Fruit fly (Drosophila melanogaster) whole organism, embryonic: ENCODE measurements around the gene SamDC.
A peak's percentile ranks its signal among the peaks of the same experiment; 100 is the strongest.

Experiments
- Adf1 ChIP-seq: fragments of 200-800 bp; sonication (Bioruptor generic); IDR thresholded peaks from 2 replicates; pipeline ENCODE4 v1.3.6; 2022; ENCODE audit warnings: missing biosample characterization, missing genetic modification characterization
- B-H1 ChIP-seq: fragments of 200-800 bp; sonication (Bioruptor generic); IDR thresholded peaks from 3 replicates; pipeline ENCODE4 v1.3.6; 2022; ENCODE audit warnings: missing biosample characterization, missing genetic modification characterization
- CG11398 ChIP-seq: fragments of 200-800 bp; sonication (Bioruptor generic); optimal IDR thresholded peaks from 2 replicates; lab custom pipeline; 2016; ENCODE audit warnings: missing biosample characterization, missing genetic modification characterization
- CG13424 ChIP-seq: fragments of 200-800 bp; sonication (Bioruptor generic); optimal IDR thresholded peaks from 2 replicates; lab custom pipeline; 2019; ENCODE audit warnings: missing biosample characterization, mild to moderate bottlenecking, missing genetic modification characterization, moderate library complexity
- CG15011 ChIP-seq: fragments of 200-800 bp; sonication (Bioruptor generic); optimal IDR thresholded peaks from 3 replicates; lab custom pipeline; 2018; ENCODE audit warnings: missing biosample characterization, mild to moderate bottlenecking, missing genetic modification characterization
- CG15601 ChIP-seq: fragments of 200-800 bp; sonication (Bioruptor generic); optimal IDR thresholded peaks from 3 replicates; lab custom pipeline; 2019; ENCODE audit warnings: missing biosample characterization, mild to moderate bottlenecking, missing genetic modification characterization, moderate library complexity
- CG1603 ChIP-seq: fragments of 200-800 bp; sonication (Bioruptor generic); optimal IDR thresholded peaks from 2 replicates; lab custom pipeline; 2019; ENCODE audit warnings: missing biosample characterization, mild to moderate bottlenecking, missing genetic modification characterization, moderate library complexity
- CG18619 ChIP-seq: fragments of 200-800 bp; sonication (Bioruptor generic); optimal IDR thresholded peaks from 3 replicates; lab custom pipeline; 2017; ENCODE audit warnings: missing biosample characterization, mild to moderate bottlenecking, missing genetic modification characterization
- CG30020 ChIP-seq: fragments of 200-800 bp; optimal IDR thresholded peaks from 2 replicates; lab custom pipeline; 2019; ENCODE audit warnings: missing biosample characterization, mild to moderate bottlenecking, missing genetic modification characterization, moderate library complexity
- CG31365 ChIP-seq: fragments of 200-800 bp; sonication (Bioruptor generic); optimal IDR thresholded peaks from 2 replicates; lab custom pipeline; 2018; ENCODE audit warnings: missing biosample characterization, mild to moderate bottlenecking, missing genetic modification characterization
- CG31441 ChIP-seq: fragments of 200-800 bp; sonication (Bioruptor generic); IDR thresholded peaks from 2 replicates; pipeline ENCODE4 v1.3.6; 2022; ENCODE audit warnings: missing biosample characterization, missing genetic modification characterization
- CG5953 ChIP-seq: fragments of 200-800 bp; sonication (Bioruptor generic); IDR thresholded peaks from 2 replicates; pipeline ENCODE4 v1.3.6; 2022; ENCODE audit warnings: missing biosample characterization, missing genetic modification characterization
- CG6254 ChIP-seq: fragments of 200-800 bp; sonication (Bioruptor generic); optimal IDR thresholded peaks from 3 replicates; lab custom pipeline; 2017; ENCODE audit warnings: mild to moderate bottlenecking, missing biosample characterization, missing genetic modification reagents, missing genetic modification characterization
- CG7271 ChIP-seq: fragments of 200-800 bp; sonication (Bioruptor generic); optimal IDR thresholded peaks from 2 replicates; lab custom pipeline; 2018; ENCODE audit warnings: missing biosample characterization, mild to moderate bottlenecking, missing genetic modification characterization, moderate library complexity
- CG8765 ChIP-seq: fragments of 200-800 bp; sonication (Bioruptor generic); IDR thresholded peaks from 2 replicates; pipeline ENCODE4 v1.3.6; 2022; ENCODE audit warnings: missing biosample characterization, missing genetic modification characterization
- CG9727 ChIP-seq: fragments of 200-800 bp; sonication (Bioruptor generic); optimal IDR thresholded peaks from 3 replicates; lab custom pipeline; 2017; ENCODE audit warnings: missing biosample characterization, mild to moderate bottlenecking, missing genetic modification characterization
- CHES-1-like ChIP-seq: fragments of 200-800 bp; sonication (Bioruptor generic); optimal IDR thresholded peaks from 2 replicates; lab custom pipeline; 2016; ENCODE audit warnings: missing biosample characterization, missing genetic modification characterization
- Camta ChIP-seq: fragments of 200-800 bp; sonication (Bioruptor generic); optimal IDR thresholded peaks from 2 replicates; lab custom pipeline; 2016; ENCODE audit warnings: missing biosample characterization, missing genetic modification characterization
- Dbx ChIP-seq: fragments of 200-800 bp; sonication (Bioruptor generic); IDR thresholded peaks from 3 replicates; pipeline ENCODE4 v1.3.6; 2022; ENCODE audit warnings: missing biosample characterization, missing genetic modification characterization
- E2f1 ChIP-seq: fragments of 200-800 bp; sonication (Bioruptor generic); IDR thresholded peaks from 2 replicates; pipeline ENCODE4 v1.3.6; 2022; ENCODE audit warnings: missing biosample characterization, missing genetic modification characterization
- E2f2 ChIP-seq: fragments of 200-800 bp; sonication (Bioruptor generic); IDR thresholded peaks from 2 replicates; pipeline ENCODE4 v1.3.6; 2022; ENCODE audit warnings: missing biosample characterization, missing genetic modification characterization
- Gsc ChIP-seq: fragments of 200-800 bp; sonication (Bioruptor generic); IDR thresholded peaks from 2 replicates; pipeline ENCODE4 v1.3.6; 2022; ENCODE audit warnings: missing biosample characterization, missing genetic modification characterization
- HHEX ChIP-seq: fragments of 200-800 bp; sonication (Bioruptor generic); optimal IDR thresholded peaks from 3 replicates; lab custom pipeline; 2017; ENCODE audit warnings: missing biosample characterization, mild to moderate bottlenecking, missing genetic modification characterization, missing genetic modification reagents
- HmgD ChIP-seq: fragments of 200-800 bp; sonication (Bioruptor generic); optimal IDR thresholded peaks from 3 replicates; lab custom pipeline; 2016; ENCODE audit warnings: missing biosample characterization, missing genetic modification characterization
- Hmx ChIP-seq: fragments of 200-800 bp; sonication (Bioruptor generic); optimal IDR thresholded peaks from 2 replicates; lab custom pipeline; 2016; ENCODE audit warnings: missing biosample characterization, missing genetic modification characterization
- Hr3 ChIP-seq: fragments of 200-800 bp; sonication (Bioruptor generic); optimal IDR thresholded peaks from 3 replicates; lab custom pipeline; 2016; ENCODE audit warnings: missing biosample characterization, missing genetic modification characterization
- Myb ChIP-seq: fragments of 200-800 bp; sonication (Bioruptor generic); optimal IDR thresholded peaks from 2 replicates; lab custom pipeline; 2016; ENCODE audit warnings: missing biosample characterization, missing genetic modification characterization
- Nf-YC ChIP-seq: fragments of 200-800 bp; optimal IDR thresholded peaks from 3 replicates; lab custom pipeline; 2019; ENCODE audit warnings: missing biosample characterization, mild to moderate bottlenecking, missing genetic modification characterization, moderate library complexity
- Oli ChIP-seq: fragments of 200-800 bp; sonication (Bioruptor generic); optimal IDR thresholded peaks from 2 replicates; lab custom pipeline; 2018; ENCODE audit warnings: missing biosample characterization, mild to moderate bottlenecking, missing genetic modification characterization, moderate library complexity
- Rfx ChIP-seq: fragments of 200-800 bp; sonication (Bioruptor generic); IDR thresholded peaks from 2 replicates; pipeline ENCODE4 v1.3.6; 2022; ENCODE audit warnings: missing biosample characterization, missing genetic modification characterization
- TFAM ChIP-seq: fragments of 200-800 bp; sonication (Bioruptor generic); optimal IDR thresholded peaks from 2 replicates; lab custom pipeline; 2017; ENCODE audit warnings: missing biosample characterization, missing genetic modification characterization, inconsistent platforms
- Vsx1 ChIP-seq: fragments of 200-800 bp; sonication (Bioruptor generic); optimal IDR thresholded peaks from 2 replicates; lab custom pipeline; 2017; ENCODE audit warnings: missing biosample characterization, mild to moderate bottlenecking, missing genetic modification characterization, missing genetic modification reagents
- bab2 ChIP-seq: fragments of 200-800 bp; sonication (Bioruptor generic); optimal IDR thresholded peaks from 2 replicates; lab custom pipeline; 2016; ENCODE audit warnings: missing biosample characterization, missing genetic modification characterization
- bsh ChIP-seq, 2 experiments: fragments of 200-800 bp; sonication (Bioruptor generic); optimal IDR thresholded peaks; 2 replicates each; lab custom pipeline; 2017 to 2018; ENCODE audit warnings: mild to moderate bottlenecking in 2 of 2, missing biosample characterization in 2 of 2, missing genetic modification characterization in 2 of 2, moderate library complexity in 1 of 2
- cg ChIP-seq: fragments of 200-800 bp; sonication (Bioruptor generic); optimal IDR thresholded peaks from 3 replicates; lab custom pipeline; 2019; ENCODE audit warnings: missing biosample characterization, mild to moderate bottlenecking, missing genetic modification characterization, moderate library complexity
- ci ChIP-seq: fragments of 200-800 bp; sonication (Bioruptor generic); IDR thresholded peaks from 3 replicates; pipeline ENCODE4 v1.3.6; 2022; ENCODE audit warnings: missing biosample characterization, missing genetic modification characterization
- dmrt99B ChIP-seq: fragments of 200-800 bp; sonication (Bioruptor generic); optimal IDR thresholded peaks from 2 replicates; lab custom pipeline; 2018; ENCODE audit warnings: missing biosample characterization, mild to moderate bottlenecking, missing genetic modification characterization, moderate library complexity
- jumu ChIP-seq: fragments of 200-800 bp; sonication (Bioruptor generic); optimal IDR thresholded peaks from 3 replicates; lab custom pipeline; 2016; ENCODE audit warnings: missing biosample characterization, missing genetic modification characterization
- kni ChIP-seq: fragments of 200-800 bp; sonication (Bioruptor generic); optimal IDR thresholded peaks from 3 replicates; lab custom pipeline; 2017; ENCODE audit warnings: mild to moderate bottlenecking, missing biosample characterization, missing genetic modification reagents, missing genetic modification characterization
- nau ChIP-seq: fragments of 200-800 bp; sonication (Bioruptor generic); optimal IDR thresholded peaks from 3 replicates; lab custom pipeline; 2017; ENCODE audit warnings: missing biosample characterization, mild to moderate bottlenecking, missing genetic modification characterization, missing genetic modification reagents
- otp ChIP-seq: fragments of 200-800 bp; sonication (Bioruptor generic); IDR thresholded peaks from 3 replicates; pipeline ENCODE4, ENCODE4 v1.3.6; 2022; ENCODE audit warnings: missing biosample characterization, missing genetic modification characterization
- pfk ChIP-seq: fragments of 200-800 bp; sonication (Bioruptor generic); optimal IDR thresholded peaks from 2 replicates; lab custom pipeline; 2018; ENCODE audit warnings: missing biosample characterization, mild to moderate bottlenecking, missing genetic modification characterization, moderate library complexity
- row ChIP-seq: fragments of 200-800 bp; sonication (Bioruptor generic); IDR thresholded peaks from 3 replicates; pipeline ENCODE4 v1.3.6; 2022; ENCODE audit warnings: missing biosample characterization, missing genetic modification characterization
- sc ChIP-seq, 3 experiments: fragments of >200 bp in 2 of 3; fragments of 200-800 bp in 1 of 3; sonication (Bioruptor generic) in 1 of 3; optimal IDR thresholded peaks; 2 replicates in 2 of 3; 3 replicates in 1 of 3; lab custom pipeline; 2017; ENCODE audit warnings: mild to moderate bottlenecking in 1 of 3, missing biosample characterization in 1 of 3, missing genetic modification characterization in 1 of 3, missing genetic modification reagents in 1 of 3
- seq ChIP-seq: fragments of 200-800 bp; sonication (Bioruptor generic); IDR thresholded peaks from 2 replicates; pipeline ENCODE4 v1.3.6; 2022; ENCODE audit warnings: missing biosample characterization, missing genetic modification characterization
- sisA ChIP-seq: fragments of 200-800 bp; sonication (Bioruptor generic); IDR thresholded peaks from 2 replicates; pipeline ENCODE4 v1.3.6; 2022; ENCODE audit warnings: missing biosample characterization, missing genetic modification characterization
- trem ChIP-seq: fragments of 200-800 bp; optimal IDR thresholded peaks from 3 replicates; lab custom pipeline; 2019; ENCODE audit warnings: missing biosample characterization, mild to moderate bottlenecking, missing genetic modification characterization, moderate library complexity
- unpg ChIP-seq: fragments of 200-800 bp; sonication (Bioruptor generic); optimal IDR thresholded peaks from 3 replicates; lab custom pipeline; 2018; ENCODE audit warnings: missing biosample characterization, mild to moderate bottlenecking, missing genetic modification characterization, moderate library complexity
- wdn ChIP-seq: fragments of 200-800 bp; sonication (Bioruptor generic); IDR thresholded peaks from 2 replicates; pipeline ENCODE4 v1.3.6; 2022; ENCODE audit warnings: missing biosample characterization, missing genetic modification characterization
- zf30C ChIP-seq: fragments of 200-800 bp; sonication (Bioruptor generic); optimal IDR thresholded peaks from 3 replicates; lab custom pipeline; 2018; ENCODE audit warnings: missing biosample characterization, mild to moderate bottlenecking, missing genetic modification characterization

SamDC gene

dm6 chr2L:10299810-10300147 is 39.5 kb upstream of the SamDC start, which contains the start of gene CYLD (continued):
- TF ChIP-seq zf30C (GFP tag; lab: Kevin White, UChicago) (peak; percentile 86), Dbx (peak; percentile 57; the same call in 1 of the 3 replicates), B-H1 (GFP tag; lab: Robert Waterston, UW) (peak; percentile 61; the same call in 1 of the 3 replicates), CG18619 (peak; percentile 35), CG9727 (GFP tag; lab: Kevin White, UChicago) (peak; percentile 72), Nf-YC (peak; percentile 63), sisA (GFP tag; lab: Robert Waterston, UW) (no peak), ci (GFP tag; lab: Robert Waterston, UW) (peak; percentile 83; the same call in 1 of the 3 replicates), unpg (GFP tag; lab: Kevin White, UChicago) (peak; percentile 83), pfk (GFP tag; lab: Kevin White, UChicago) (no peak), Vsx1 (GFP tag; lab: Kevin White, UChicago) (peak; percentile 15), CG8765 (GFP tag; lab: Robert Waterston, UW) (no peak), jumu (GFP tag; lab: Kevin White, UChicago) (no peak), dmrt99B (tag; lab: Kevin White, UChicago) (peak; percentile 72), Gsc (GFP tag; lab: Robert Waterston, UW) (no peak), CG11398 (no peak), CHES-1-like (GFP tag; lab: Kevin White, UChicago) (peak; percentile 27), CG6254 (GFP tag; lab: Kevin White, UChicago) (peak; percentile 21), CG13424 (tag; lab: Kevin White, UChicago) (peak; percentile 79), Hmx (GFP tag; lab: Kevin White, UChicago) (peak; percentile 32), E2f2 (peak; percentile 65), otp (GFP tag; lab: Robert Waterston, UW) (no peak), CG1603 (tag; lab: Kevin White, UChicago) (peak; percentile 76), CG31365 (no peak), seq (GFP tag; lab: Robert Waterston, UW) (peak; percentile 41; the same call in 1 of the 2 replicates), HHEX (peak; percentile 33), CG5953 (no peak), Camta (peak; percentile 5), bsh (GFP tag; optimal IDR thresholded peaks at IDR 0.05; lab: Kevin White, UChicago) (peak in 1 of 2 experiments; percentile 83), CG31441 (GFP tag; lab: Robert Waterston, UW) (peak; percentile 76), bab2 (GFP tag; lab: Kevin White, UChicago) (peak; percentile 17), row (GFP tag; lab: Robert Waterston, UW) (peak; percentile 77), CG30020 (tag; lab: Kevin White, UChicago) (peak; percentile 87), CG15011 (peak; percentile 16), Hr3 (GFP tag; lab: Kevin White, UChicago) (peak; percentile 71), Rfx (GFP tag; lab: Robert Waterston, UW) (peak; percentile 74; the same call in 1 of the 2 replicates), wdn (GFP tag; lab: Robert Waterston, UW) (peak; percentile 36; the same call in 1 of the 2 replicates), cg (GFP tag; lab: Kevin White, UChicago) (no peak), CG7271 (tag; lab: Kevin White, UChicago) (peak; percentile 44), trem (tag; lab: Kevin White, UChicago) (peak; percentile 75), E2f1 (GFP tag; lab: Robert Waterston, UW) (peak; percentile 51; the same call in 1 of the 2 replicates), HmgD (GFP tag; lab: Kevin White, UChicago) (no peak), TFAM (GFP tag; lab: Kevin White, UChicago) (no peak), Oli (tag; lab: Kevin White, UChicago) (peak; percentile 59), Adf1 (GFP tag; lab: Robert Waterston, UW) (peak; percentile 40; the same call in 1 of the 2 replicates), sc (optimal IDR thresholded peaks at IDR 0.05; lab: Kevin White, UChicago) (no peak), sc (GFP tag; optimal IDR thresholded peaks at IDR 0.05; lab: Kevin White, UChicago) (peak; percentile 13), CG15601 (tag; lab: Kevin White, UChicago) (peak; percentile 70), Myb (GFP tag; lab: Kevin White, UChicago) (no peak), nau (GFP tag; lab: Kevin White, UChicago) (no peak), kni (GFP tag; lab: Kevin White, UChicago) (no peak)
